Fruit fly (Drosophila melanogaster): Measurements from ENCODE around the gene alph.
A peak's percentile ranks its signal among the peaks of the same experiment; 100 is the strongest.

Gene alph

DNA sequence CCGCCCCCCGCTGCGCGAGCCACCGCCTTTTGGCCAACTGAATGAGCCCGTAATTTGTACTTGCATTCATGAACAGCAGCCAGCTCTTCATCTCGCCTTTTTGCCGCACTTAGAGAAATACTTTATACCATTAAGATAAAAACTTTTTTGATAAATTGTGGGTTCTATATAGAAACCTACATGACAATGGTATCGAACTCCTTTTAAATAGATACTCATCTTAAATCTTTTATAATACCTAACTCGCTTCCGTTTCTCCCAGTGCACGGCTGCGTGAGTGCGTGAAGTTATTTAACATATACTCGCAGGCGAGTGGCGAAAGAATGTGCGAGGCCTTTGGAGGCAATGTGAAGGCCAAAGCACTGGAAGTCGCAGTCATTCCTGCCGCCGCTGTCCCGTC, 34.3 kb downstream of the alph start (continued):
- no peak for TF ChIP-seq btn (GFP tag; optimal IDR thresholded peaks at IDR 0.05)
- peak; percentile 58 for TF ChIP-seq CG11504 (tag; optimal IDR thresholded peaks at IDR 0.05)
- peak; percentile 24 for TF ChIP-seq sd (tag; optimal IDR thresholded peaks at IDR 0.05)
- TF ChIP-seq prd (optimal IDR thresholded peaks at IDR 0.05): no peak
- TF ChIP-seq prd (GFP tag; IDR thresholded peaks at IDR 0.05): peak; percentile 69
- peak; percentile 3 for TF ChIP-seq CG8924 (tag; optimal IDR thresholded peaks at IDR 0.05)
- TF ChIP-seq ems (GFP tag; optimal IDR thresholded peaks at IDR 0.05): no peak
- no peak for TF ChIP-seq CG7963 (GFP tag; IDR thresholded peaks at IDR 0.05; ENCODE audit: partially characterized antibody)
- 0 out of 2 replicates have a peak, but pooled peaks have one; percentile 10 for TF ChIP-seq CG1024 (GFP tag; IDR thresholded peaks at IDR 0.05)
- TF ChIP-seq ato (GFP tag; IDR thresholded peaks at IDR 0.05; ENCODE audit: partially characterized antibody): no peak
- no peak for TF ChIP-seq HmgZ (tag; optimal IDR thresholded peaks at IDR 0.05)
- TF ChIP-seq nerfin-1 (tag; optimal IDR thresholded peaks at IDR 0.05): peak; percentile 1
- TF ChIP-seq CG2889 (GFP tag; IDR thresholded peaks at IDR 0.05): no peak
- TF ChIP-seq Tbp (GFP tag; optimal IDR thresholded peaks at IDR 0.05): no peak
- peak; percentile 56; the same call in 2 of the 3 replicates for TF ChIP-seq zfh1 (GFP tag; IDR thresholded peaks at IDR 0.05)
- peak in 1 of 2 experiments; percentile 51 for TF ChIP-seq Hr51 (GFP tag; optimal IDR thresholded peaks at IDR 0.05)
- TF ChIP-seq CG2116 (GFP tag; optimal IDR thresholded peaks at IDR 0.05): no peak
- TF ChIP-seq Pdp1 (GFP tag; optimal IDR thresholded peaks at IDR 0.05): peak in 1 of 2 experiments; percentile 26
- TF ChIP-seq sim (GFP tag; IDR thresholded peaks at IDR 0.05): no peak
- TF ChIP-seq grn (GFP tag; optimal IDR thresholded peaks at IDR 0.05): no peak
- TF ChIP-seq CG11093 (GFP tag; IDR thresholded peaks at IDR 0.05): no peak
- TF ChIP-seq tx (GFP tag; optimal IDR thresholded peaks at IDR 0.05): no peak
- TF ChIP-seq dati (GFP tag; IDR thresholded peaks at IDR 0.05): no peak
- TF ChIP-seq Rfx (GFP tag; IDR thresholded peaks at IDR 0.05): peak; percentile 56
- TF ChIP-seq CG11695 (GFP tag; IDR thresholded peaks at IDR 0.05): peak; percentile 40; the same call in 1 of the 3 replicates
- no peak for TF ChIP-seq CG8089 (GFP tag; optimal IDR thresholded peaks at IDR 0.05)
- TF ChIP-seq CG3847 (GFP tag; IDR thresholded peaks at IDR 0.05): 0 out of 2 replicates have a peak, but pooled peaks have one; percentile 10
- no peak for TF ChIP-seq Eip74EF (GFP tag; optimal IDR thresholded peaks at IDR 0.05)
- TF ChIP-seq pita (GFP tag; optimal IDR thresholded peaks at IDR 0.05): no peak
- peak; percentile 21 for TF ChIP-seq tap (tag; optimal IDR thresholded peaks at IDR 0.05)
- no peak for TF ChIP-seq CG15073 (GFP tag; optimal IDR thresholded peaks at IDR 0.05)
- no peak for TF ChIP-seq pum (GFP tag; optimal IDR thresholded peaks at IDR 0.05)
- no peak for TF ChIP-seq lola (GFP tag; optimal IDR thresholded peaks at IDR 0.05)
- no peak for TF ChIP-seq zen2 (GFP tag; IDR thresholded peaks at IDR 0.05; ENCODE audit: partially characterized antibody)
- TF ChIP-seq slou (GFP tag; optimal IDR thresholded peaks at IDR 0.05): no peak
- no peak for TF ChIP-seq mld (GFP tag; IDR thresholded peaks at IDR 0.05; ENCODE audit: partially characterized antibody)
- no peak for TF ChIP-seq pzg (GFP tag; optimal IDR thresholded peaks at IDR 0.05)
- no peak for TF ChIP-seq dan (GFP tag; IDR thresholded peaks at IDR 0.05)
- TF ChIP-seq CG2199 (GFP tag; IDR thresholded peaks at IDR 0.05): no peak
- TF ChIP-seq CG6791 (GFP tag; IDR thresholded peaks at IDR 0.05; ENCODE audit: partially characterized antibody): no peak
- peak; percentile 60 for TF ChIP-seq CG2678 (tag; optimal IDR thresholded peaks at IDR 0.05)
- no peak for TF ChIP-seq twi (tag; optimal IDR thresholded peaks at IDR 0.05)
- no peak for TF ChIP-seq Nf-YB (GFP tag; optimal IDR thresholded peaks at IDR 0.05)
- TF ChIP-seq ranshi (GFP tag; IDR thresholded peaks at IDR 0.05): no peak; the same call in 1 of the 2 replicates
- TF ChIP-seq CG13894 (tag; optimal IDR thresholded peaks at IDR 0.05): no peak
- no peak for TF ChIP-seq tup (GFP tag; optimal IDR thresholded peaks at IDR 0.05)
- TF ChIP-seq Dip3 (GFP tag; optimal IDR thresholded peaks at IDR 0.05): no peak
- TF ChIP-seq tgo (GFP tag; IDR thresholded peaks at IDR 0.05): peak; percentile 35; the same call in 2 of the 3 replicates
- TF ChIP-seq Nf-YC (tag; optimal IDR thresholded peaks at IDR 0.05): no peak
- no peak for TF ChIP-seq pan (optimal IDR thresholded peaks at IDR 0.05)
- TF ChIP-seq pan (GFP tag; optimal IDR thresholded peaks at IDR 0.05 in 1 of 2, IDR thresholded peaks at IDR 0.05 in 1 of 2): peak in 1 of 2 experiments; percentile 49

Data from whole organism, embryonic.